Worm (Caenorhabditis elegans): ENCODE results near the gene srz-54.
A peak's percentile ranks its signal among the peaks of the same experiment; 100 is the strongest.

srz-54 gene

ce11 chrV:16954766-16955165 lies 25.7 kb upstream of the srz-54 start, which contains the start of gene srh-206:
srh-206 (minus strand) TSS chrV:16954866.
- TF ChIP-seq ceh-22 (tag; optimal IDR thresholded peaks at IDR 0.05) (no peak), ceh-45 (GFP tag; IDR thresholded peaks at IDR 0.05) (no peak), hlh-15 (tag; optimal IDR thresholded peaks at IDR 0.05) (no peak), odd-2 (tag; optimal IDR thresholded peaks at IDR 0.05) (no peak), npax-4 (tag; optimal IDR thresholded peaks at IDR 0.05) (no peak), T23F11.4 (GFP tag; optimal IDR thresholded peaks at IDR 0.05) (no peak), ama-1 (optimal IDR thresholded peaks at IDR 0.05) (no peak), K02D7.2 (tag; optimal IDR thresholded peaks at IDR 0.05) (no peak), mec-3 (tag; optimal IDR thresholded peaks at IDR 0.05; ENCODE audit: borderline replicate concordance) (no peak), ref-2 (tag; optimal IDR thresholded peaks at IDR 0.05) (no peak), elt-4 (tag; optimal IDR thresholded peaks at IDR 0.05) (no peak), F13H6.1 (tag; optimal IDR thresholded peaks at IDR 0.05) (no peak), C38D4.7 (GFP tag; optimal IDR thresholded peaks at IDR 0.05) (no peak)

DNA sequence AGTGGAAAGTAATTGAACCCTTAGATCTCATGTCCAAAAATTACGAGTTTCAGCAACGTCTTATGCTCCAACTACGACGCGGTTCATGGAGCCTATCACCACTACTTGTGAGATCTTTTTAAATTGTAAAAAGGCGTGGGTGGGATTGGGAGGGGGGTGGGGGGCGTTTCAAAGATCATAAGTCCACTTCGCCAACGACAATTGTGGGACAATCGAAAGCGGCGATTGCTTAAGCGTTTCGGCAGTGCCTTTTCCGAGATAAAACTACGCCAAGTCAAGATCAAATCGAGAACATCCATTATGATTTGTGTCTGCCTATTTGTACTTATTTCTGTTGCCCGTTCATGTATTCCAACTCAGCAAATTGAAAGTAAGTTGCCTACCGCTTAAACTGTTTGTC lies 24.2 kb upstream of the srz-54 start, which contains the start of gene clec-239:
Gene clec-239, plus strand, starts transcription at position 301 of the 400 bp plus-strand sequence.
- TF ChIP-seq ref-2 (tag; optimal IDR thresholded peaks at IDR 0.05), result no peak
- no peak for TF ChIP-seq tbx-7 (tag; optimal IDR thresholded peaks at IDR 0.05)
- TF ChIP-seq unc-42 (tag; optimal IDR thresholded peaks at IDR 0.05), result no peak

ce11 chrV:16958975-16959374 lies 21.5 kb upstream of the srz-54 start:
- TF ChIP-seq eyg-1 (tag; optimal IDR thresholded peaks at IDR 0.05) (no peak), pqm-1 (tag; optimal IDR thresholded peaks at IDR 0.05) (no peak), nfya-1 (tag; optimal IDR thresholded peaks at IDR 0.05) (peak; percentile 84)

DNA sequence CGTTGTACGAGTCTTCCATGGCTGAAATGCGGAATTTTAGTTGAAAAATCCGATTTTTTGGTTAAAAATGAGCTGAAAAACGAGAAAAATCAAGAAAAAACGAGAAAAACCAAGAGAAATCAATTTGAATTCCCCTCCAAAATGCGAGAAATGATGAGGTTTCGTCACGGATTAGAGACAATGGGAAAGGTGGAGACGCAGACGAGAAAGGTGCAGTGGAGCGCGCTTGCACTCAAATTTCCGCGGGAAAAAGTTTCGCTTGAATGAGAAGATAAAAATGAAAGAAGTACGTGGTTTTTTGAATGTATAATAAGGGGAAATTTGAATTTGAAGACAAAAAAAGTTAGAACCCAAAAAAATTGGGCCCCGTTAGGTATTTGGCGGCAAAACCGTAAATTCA lies 14.8 kb upstream of the srz-54 start, which contains the start of gene efl-1:
Gene efl-1, minus strand, starts transcription at position 21 of the 400 bp plus-strand sequence.
- TF ChIP-seq hlh-30 (tag; optimal IDR thresholded peaks at IDR 0.05; ENCODE audit: insufficient read depth) (peak; percentile 8), ceh-14 (tag; optimal IDR thresholded peaks at IDR 0.05) (peak; percentile 77), npax-4 (tag; optimal IDR thresholded peaks at IDR 0.05) (no peak), mec-3 (tag; optimal IDR thresholded peaks at IDR 0.05; ENCODE audit: borderline replicate concordance) (no peak), pha-4 (tag; optimal IDR thresholded peaks at IDR 0.05) (no peak), ztf-16 (tag; optimal IDR thresholded peaks at IDR 0.05) (no peak), tbx-7 (tag; optimal IDR thresholded peaks at IDR 0.05) (no peak), ceh-9 (tag; optimal IDR thresholded peaks at IDR 0.05) (no peak), pha-2 (tag; optimal IDR thresholded peaks at IDR 0.05) (no peak), ttx-3 (tag; optimal IDR thresholded peaks at IDR 0.05) (no peak), nhr-11 (tag; optimal IDR thresholded peaks at IDR 0.05) (no peak), nfya-1 (tag; optimal IDR thresholded peaks at IDR 0.05) (peak; percentile 86), ref-2 (tag; optimal IDR thresholded peaks at IDR 0.05) (peak; percentile 66), elt-2 (tag; optimal IDR thresholded peaks at IDR 0.05) (peak; percentile 61), ceh-34 (tag; optimal IDR thresholded peaks at IDR 0.05) (peak; percentile 56), pax-1 (tag; optimal IDR thresholded peaks at IDR 0.05) (peak; percentile 94), ceh-19 (GFP tag; optimal IDR thresholded peaks at IDR 0.05) (peak; percentile 34), unc-55 (GFP tag; optimal IDR thresholded peaks at IDR 0.05) (peak; percentile 88), T23F11.4 (GFP tag; optimal IDR thresholded peaks at IDR 0.05) (no peak), fax-1 (tag; optimal IDR thresholded peaks at IDR 0.05) (no peak), ama-1 (optimal IDR thresholded peaks at IDR 0.05) (no peak), pag-3 (tag; optimal IDR thresholded peaks at IDR 0.05; ENCODE audit: borderline replicate concordance) (no peak), hlh-13 (GFP tag; optimal IDR thresholded peaks at IDR 0.05) (no peak), unc-42 (tag; optimal IDR thresholded peaks at IDR 0.05) (peak; percentile 98), lim-6 (tag; optimal IDR thresholded peaks at IDR 0.05) (no peak), odd-2 (tag; optimal IDR thresholded peaks at IDR 0.05) (no peak), K09A11.1 (tag; optimal IDR thresholded peaks at IDR 0.05; ENCODE audit: insufficient read depth) (peak; percentile 21), pqm-1 (tag; optimal IDR thresholded peaks at IDR 0.05) (peak; percentile 19), sdc-2 (tag; optimal IDR thresholded peaks at IDR 0.05) (no peak), ceh-2 (tag; optimal IDR thresholded peaks at IDR 0.05) (no peak), rnt-1 (tag; optimal IDR thresholded peaks at IDR 0.05) (peak; percentile 78), zip-5 (tag; optimal IDR thresholded peaks at IDR 0.05) (no peak), hlh-8 (tag; optimal IDR thresholded peaks at IDR 0.05) (no peak), syd-9 (tag; optimal IDR thresholded peaks at IDR 0.05) (no peak), pat-9 (tag; optimal IDR thresholded peaks at IDR 0.05) (no peak), tbx-2 (tag; optimal IDR thresholded peaks at IDR 0.05) (peak; percentile 52), elt-4 (tag; optimal IDR thresholded peaks at IDR 0.05) (no peak), ceh-6 (GFP tag; optimal IDR thresholded peaks at IDR 0.05) (no peak), ceh-30 (tag; optimal IDR thresholded peaks at IDR 0.05) (no peak)

All from whole organism, late embryonic.